Worm (Caenorhabditis elegans): ENCODE measurements around the gene str-33.

Gene str-33

ce11 chrV:2703299-2703698, 25.0 kb upstream of the str-33 start (continued):
- TF ChIP-seq F44E2.7 (GFP tag; IDR thresholded peaks at IDR 0.05) (0 out of 2 replicates have a peak, but pooled peaks have one; percentile 13), snpc-4 (tag; optimal IDR thresholded peaks at IDR 0.05) (no peak), ceh-32 (tag; optimal IDR thresholded peaks at IDR 0.05; ENCODE audit: poor library complexity) (no peak)

- TF ChIP-seq spr-3 (GFP tag; optimal IDR thresholded peaks at IDR 0.05) (no peak), sdz-12 (GFP tag; optimal IDR thresholded peaks at IDR 0.05) (no peak), duxl-1 (tag; optimal IDR thresholded peaks at IDR 0.05; ENCODE audit: poor library complexity) (no peak), D1046.2 (GFP tag; IDR thresholded peaks at IDR 0.05) (0 out of 2 replicates have a peak, but pooled peaks have one; percentile 29), set-16 (GFP tag; IDR thresholded peaks at IDR 0.05) (peak; percentile 62), zag-1 (tag; optimal IDR thresholded peaks at IDR 0.05) (no peak), R02D3.7 (tag; optimal IDR thresholded peaks at IDR 0.05) (no peak), mdl-1 (tag; optimal IDR thresholded peaks at IDR 0.05) (no peak)
These were observed 22.0 kb upstream of the str-33 start for ce11 chrV:2706379-2706778.

- no peak for TF ChIP-seq zfp-2 (tag; optimal IDR thresholded peaks at IDR 0.05)
- TF ChIP-seq fos-1 (tag; optimal IDR thresholded peaks at IDR 0.05): no peak
- no peak for TF ChIP-seq attf-4 (tag; optimal IDR thresholded peaks at IDR 0.05)
- TF ChIP-seq egl-43 (GFP tag; IDR thresholded peaks at IDR 0.05): no peak
- no peak for TF ChIP-seq lsy-2 (tag; optimal IDR thresholded peaks at IDR 0.05)
- TF ChIP-seq D1046.2 (GFP tag; IDR thresholded peaks at IDR 0.05): no peak
- no peak for TF ChIP-seq daf-19 (GFP tag; conservative IDR thresholded peaks at IDR 0.05)
- no peak for TF ChIP-seq duxl-1 (tag; optimal IDR thresholded peaks at IDR 0.05; ENCODE audit: poor library complexity)
- no peak for TF ChIP-seq arid-1 (GFP tag; conservative IDR thresholded peaks at IDR 0.05)
- TF ChIP-seq mdt-29 (GFP tag; IDR thresholded peaks at IDR 0.05): no peak
- no peak for TF ChIP-seq F49E8.2 (tag; optimal IDR thresholded peaks at IDR 0.05; ENCODE audit: borderline replicate concordance)
These were observed 18.1 kb upstream of the str-33 start for ce11 chrV:2710192-2710591.

ce11 chrV:2711429-2711828, 16.9 kb upstream of the str-33 start, which contains the start of gene C24B9.3:
TSS of gene C24B9.3 (minus strand) at chrV:2711599.
- TF ChIP-seq mdt-29 (GFP tag; IDR thresholded peaks at IDR 0.05) (no peak), mdl-1 (tag; optimal IDR thresholded peaks at IDR 0.05) (no peak), pqm-1 (tag; optimal IDR thresholded peaks at IDR 0.05) (peak; percentile 71), nhr-77 (tag; optimal IDR thresholded peaks at IDR 0.05) (peak; percentile 45), mxl-3 (GFP tag; optimal IDR thresholded peaks at IDR 0.05) (peak; percentile 26), nhr-28 (tag; optimal IDR thresholded peaks at IDR 0.05) (peak; percentile 57), F26F4.8 (GFP tag; conservative IDR thresholded peaks at IDR 0.05) (no peak), aly-2 (tag; optimal IDR thresholded peaks at IDR 0.05) (no peak), hlh-30 (tag; optimal IDR thresholded peaks at IDR 0.05; ENCODE audit: insufficient read depth) (no peak), mxl-2 (GFP tag; conservative IDR thresholded peaks at IDR 0.05) (no peak), dmd-6 (GFP tag; IDR thresholded peaks at IDR 0.05) (peak; percentile 74), ama-1 (optimal IDR thresholded peaks at IDR 0.05) (no peak), set-16 (GFP tag; IDR thresholded peaks at IDR 0.05) (no peak), skn-1 (tag; optimal IDR thresholded peaks at IDR 0.05) (no peak), nhr-111 (GFP tag; optimal IDR thresholded peaks at IDR 0.05) (no peak), daf-16 (GFP tag; optimal IDR thresholded peaks at IDR 0.05) (no peak), daf-16 (tag; optimal IDR thresholded peaks at IDR 0.05) (peak; percentile 75), zip-11 (GFP tag; IDR thresholded peaks at IDR 0.05) (no peak), hlh-11 (tag; optimal IDR thresholded peaks at IDR 0.05) (peak; percentile 52), pha-4 (GFP tag; IDR thresholded peaks at IDR 0.05) (no peak), pha-4 (tag; optimal IDR thresholded peaks at IDR 0.05) (no peak), daf-12 (tag; optimal IDR thresholded peaks at IDR 0.05) (no peak), snpc-4 (tag; optimal IDR thresholded peaks at IDR 0.05) (no peak), unc-130 (GFP tag; optimal IDR thresholded peaks at IDR 0.05) (no peak)

Data from whole organism, L4 larva.